Fruit fly (Drosophila melanogaster): ENCODE measurements around the gene CG4066.

dm6 chr3R:12307569-12307968 lies 3.6 kb upstream of the CG4066 start:
- TF ChIP-seq gl (tag; optimal IDR thresholded peaks at IDR 0.05) (no peak), Pif1B (GFP tag; optimal IDR thresholded peaks at IDR 0.05) (no peak), CG32121 (GFP tag; IDR thresholded peaks at IDR 0.05) (no peak), CG8159 (tag; optimal IDR thresholded peaks at IDR 0.05) (no peak), CG14655 (GFP tag; optimal IDR thresholded peaks at IDR 0.05) (no peak), CG15710 (tag; optimal IDR thresholded peaks at IDR 0.05) (no peak)

Measured in whole organism, pupa.